Fruit fly (Drosophila melanogaster) whole organism, embryonic: ENCODE measurements around the gene Sam-S.

ENCODE experiments used
- Atf6 ChIP-seq: fragments of 200-800 bp; sonication (Bioruptor generic); IDR thresholded peaks from 2 replicates; pipeline ENCODE4 v1.3.6; 2022; ENCODE audit warnings: missing biosample characterization, missing genetic modification characterization
- BtbVII ChIP-seq: fragments of 200-800 bp; sonication (Bioruptor generic); optimal IDR thresholded peaks from 3 replicates; lab custom pipeline; 2017; ENCODE audit warnings: missing biosample characterization, mild to moderate bottlenecking, missing genetic modification characterization
- CG10267 ChIP-seq: fragments of 200-800 bp; sonication (Bioruptor generic); optimal IDR thresholded peaks from 2 replicates; lab custom pipeline; 2018; ENCODE audit warnings: missing biosample characterization, mild to moderate bottlenecking, missing genetic modification characterization, moderate library complexity
- CG10366 ChIP-seq: fragments of 200-800 bp; sonication (Bioruptor generic); IDR thresholded peaks from 2 replicates; pipeline ENCODE4 v1.3.6; 2022; ENCODE audit warnings: missing biosample characterization, missing genetic modification characterization
- CG10431 ChIP-seq: fragments of 200-800 bp; sonication (Bioruptor generic); optimal IDR thresholded peaks from 3 replicates; lab custom pipeline; 2018; ENCODE audit warnings: missing biosample characterization, mild to moderate bottlenecking, missing genetic modification characterization
- CG10462 ChIP-seq: fragments of 200-800 bp; sonication (Bioruptor generic); optimal IDR thresholded peaks from 2 replicates; lab custom pipeline; 2016; ENCODE audit warnings: missing biosample characterization, missing genetic modification characterization
- CG15269 ChIP-seq: fragments of 200-800 bp; sonication (Bioruptor generic); optimal IDR thresholded peaks from 2 replicates; lab custom pipeline; 2018; ENCODE audit warnings: missing biosample characterization, mild to moderate bottlenecking, missing genetic modification characterization, moderate library complexity
- CG15514 ChIP-seq: fragments of 200-800 bp; sonication (Bioruptor generic); optimal IDR thresholded peaks from 3 replicates; lab custom pipeline; 2017; ENCODE audit warnings: missing biosample characterization, missing genetic modification characterization, mild to moderate bottlenecking, moderate library complexity, missing genetic modification reagents
- CG1792 ChIP-seq: fragments of 200-800 bp; sonication (Bioruptor generic); optimal IDR thresholded peaks from 2 replicates; lab custom pipeline; 2016; ENCODE audit warnings: missing biosample characterization, missing genetic modification characterization
- CG18011 ChIP-seq: fragments of 200-800 bp; sonication (Bioruptor generic); optimal IDR thresholded peaks from 2 replicates; lab custom pipeline; 2017; ENCODE audit warnings: missing biosample characterization, missing genetic modification characterization, mild to moderate bottlenecking, moderate library complexity, missing genotype
- CG18619 ChIP-seq: fragments of 200-800 bp; sonication (Bioruptor generic); optimal IDR thresholded peaks from 3 replicates; lab custom pipeline; 2017; ENCODE audit warnings: missing biosample characterization, mild to moderate bottlenecking, missing genetic modification characterization
- CG3163 ChIP-seq: fragments of 200-800 bp; sonication (Bioruptor generic); optimal IDR thresholded peaks from 3 replicates; lab custom pipeline; 2016; ENCODE audit warnings: missing biosample characterization, missing genetic modification characterization
- CG34376 ChIP-seq: fragments of 200-800 bp; sonication (Bioruptor generic); optimal IDR thresholded peaks from 2 replicates; lab custom pipeline; 2018; ENCODE audit warnings: missing biosample characterization, mild to moderate bottlenecking, missing genetic modification characterization
- CG42726 ChIP-seq: fragments of 200-800 bp; sonication (Bioruptor generic); IDR thresholded peaks from 2 replicates; pipeline ENCODE4 v1.3.6; 2022; ENCODE audit warnings: missing biosample characterization, missing genetic modification characterization; ENCODE audit not compliant: partially characterized antibody
- CG4424 ChIP-seq: fragments of 200-800 bp; sonication (Bioruptor generic); optimal IDR thresholded peaks from 3 replicates; lab custom pipeline; 2016; ENCODE audit warnings: missing biosample characterization, missing genetic modification characterization
- CG4707 ChIP-seq: fragments of 200-800 bp; sonication (Bioruptor generic); optimal IDR thresholded peaks from 2 replicates; lab custom pipeline; 2018; ENCODE audit warnings: missing biosample characterization, mild to moderate bottlenecking, missing genetic modification characterization, moderate library complexity
- CG4854 ChIP-seq: fragments of 200-800 bp; sonication (Bioruptor generic); optimal IDR thresholded peaks from 2 replicates; lab custom pipeline; 2016; ENCODE audit warnings: missing biosample characterization, missing genetic modification characterization, inconsistent platforms
- CG6854 ChIP-seq: fragments of 200-800 bp; sonication (Bioruptor generic); optimal IDR thresholded peaks from 3 replicates; lab custom pipeline; 2017; ENCODE audit warnings: missing biosample characterization, mild to moderate bottlenecking, missing genetic modification characterization
- CG7271 ChIP-seq: fragments of 200-800 bp; sonication (Bioruptor generic); optimal IDR thresholded peaks from 2 replicates; lab custom pipeline; 2018; ENCODE audit warnings: missing biosample characterization, mild to moderate bottlenecking, missing genetic modification characterization, moderate library complexity
- CoRest ChIP-seq: fragments of 200-800 bp; sonication (Bioruptor generic); optimal IDR thresholded peaks from 3 replicates; lab custom pipeline; 2018; ENCODE audit warnings: missing biosample characterization, mild to moderate bottlenecking, missing genetic modification characterization, moderate library complexity
- Doc3 ChIP-seq: fragments of 200-800 bp; sonication (Bioruptor generic); IDR thresholded peaks from 3 replicates; pipeline ENCODE4 v1.3.6; 2022; ENCODE audit warnings: missing biosample characterization, missing genetic modification characterization; ENCODE audit not compliant: partially characterized antibody
- E2f2 ChIP-seq: fragments of 200-800 bp; sonication (Bioruptor generic); IDR thresholded peaks from 2 replicates; pipeline ENCODE4 v1.3.6; 2022; ENCODE audit warnings: missing biosample characterization, missing genetic modification characterization
- Eip74EF ChIP-seq, 2 experiments: fragments of 200-800 bp in 1 of 2; fragments of >200 bp in 1 of 2; sonication (Bioruptor generic) in 1 of 2; optimal IDR thresholded peaks; 2 replicates each; lab custom pipeline; 2017 to 2019; ENCODE audit warnings: missing biosample characterization in 2 of 2, missing genetic modification characterization in 2 of 2, mild to moderate bottlenecking in 1 of 2, moderate library complexity in 1 of 2
- Ets65A ChIP-seq: fragments of 200-800 bp; sonication (Bioruptor generic); peaks from one replicate; lab custom pipeline; 2016; ENCODE audit warnings: missing biosample characterization, missing genetic modification characterization
- Fer1 ChIP-seq: fragments of 200-800 bp; sonication (Bioruptor generic); optimal IDR thresholded peaks from 2 replicates; lab custom pipeline; 2017; ENCODE audit warnings: missing biosample characterization, mild to moderate bottlenecking, missing genetic modification characterization
- Fer3 ChIP-seq: fragments of 200-800 bp; sonication (Bioruptor generic); optimal IDR thresholded peaks from 2 replicates; lab custom pipeline; 2018; ENCODE audit warnings: missing biosample characterization, mild to moderate bottlenecking, missing genetic modification characterization, moderate library complexity
- HLH54F ChIP-seq: fragments of 200-800 bp; sonication (Bioruptor generic); optimal IDR thresholded peaks from 3 replicates; lab custom pipeline; 2016; ENCODE audit warnings: missing biosample characterization, missing genetic modification characterization
- HmgZ ChIP-seq: fragments of 200-800 bp; sonication (Bioruptor generic); optimal IDR thresholded peaks from 2 replicates; lab custom pipeline; 2018; ENCODE audit warnings: missing biosample characterization, mild to moderate bottlenecking, missing genetic modification characterization
- Hr51 ChIP-seq, 2 experiments: fragments of 200-800 bp; sonication (Bioruptor generic); optimal IDR thresholded peaks; 2 replicates in 1 of 2; 3 replicates in 1 of 2; lab custom pipeline; 2016 to 2018; ENCODE audit warnings: missing biosample characterization in 2 of 2, missing genetic modification characterization in 2 of 2, mild to moderate bottlenecking in 1 of 2, moderate library complexity in 1 of 2
- Mad ChIP-seq: fragments of 200-800 bp; sonication (Bioruptor generic); optimal IDR thresholded peaks from 2 replicates; lab custom pipeline; 2016; ENCODE audit warnings: missing biosample characterization, missing genetic modification characterization
- PHDP ChIP-seq: fragments of 200-800 bp; sonication (Bioruptor generic); optimal IDR thresholded peaks from 3 replicates; lab custom pipeline; 2018; ENCODE audit warnings: missing biosample characterization, mild to moderate bottlenecking, missing genetic modification characterization, moderate library complexity
- ara ChIP-seq: fragments of 200-800 bp; sonication (Bioruptor generic); IDR thresholded peaks from 2 replicates; pipeline ENCODE4 v1.3.6; 2022; ENCODE audit warnings: missing biosample characterization, missing genetic modification characterization
- cato ChIP-seq: fragments of 200-800 bp; sonication (Bioruptor generic); optimal IDR thresholded peaks from 2 replicates; lab custom pipeline; 2016; ENCODE audit warnings: missing biosample characterization, missing genetic modification characterization, borderline replicate concordance
- chm ChIP-seq: fragments of 200-800 bp; sonication (Bioruptor generic); IDR thresholded peaks from 2 replicates; pipeline ENCODE4 v1.3.6; 2022; ENCODE audit warnings: missing biosample characterization, missing genetic modification characterization
- ci ChIP-seq: fragments of 200-800 bp; sonication (Bioruptor generic); IDR thresholded peaks from 3 replicates; pipeline ENCODE4 v1.3.6; 2022; ENCODE audit warnings: missing biosample characterization, missing genetic modification characterization
- eve ChIP-seq, 2 experiments: fragments of >200 bp; optimal IDR thresholded peaks; 2 replicates each; lab custom pipeline; 2017; ENCODE audit warnings: missing biosample characterization in 2 of 2, missing genetic modification characterization in 2 of 2
- eyg ChIP-seq: fragments of 200-800 bp; sonication (Bioruptor generic); optimal IDR thresholded peaks from 3 replicates; lab custom pipeline; 2016; ENCODE audit warnings: missing biosample characterization, missing genetic modification characterization
- fd96Cb ChIP-seq: fragments of 200-800 bp; sonication (Bioruptor generic); optimal IDR thresholded peaks from 2 replicates; lab custom pipeline; 2018; ENCODE audit warnings: missing biosample characterization, mild to moderate bottlenecking, missing genetic modification characterization, moderate library complexity
- gcm2 ChIP-seq: fragments of 200-800 bp; sonication (Bioruptor generic); optimal IDR thresholded peaks from 2 replicates; lab custom pipeline; 2016; ENCODE audit warnings: missing biosample characterization, missing genetic modification characterization
- lilli ChIP-seq: fragments of 200-800 bp; sonication (Bioruptor generic); optimal IDR thresholded peaks from 3 replicates; lab custom pipeline; 2016; ENCODE audit warnings: missing biosample characterization, missing genetic modification characterization
- nerfin-2 ChIP-seq: fragments of 200-800 bp; sonication (Bioruptor generic); IDR thresholded peaks from 2 replicates; pipeline ENCODE4 v1.3.6; 2022; ENCODE audit warnings: missing biosample characterization, missing genetic modification characterization; ENCODE audit not compliant: partially characterized antibody
- nmo ChIP-seq: fragments of 200-800 bp; sonication (Bioruptor generic); optimal IDR thresholded peaks from 2 replicates; lab custom pipeline; 2018; ENCODE audit warnings: missing biosample characterization, mild to moderate bottlenecking, missing genetic modification characterization, moderate library complexity
- onecut ChIP-seq: fragments of 200-800 bp; sonication (Bioruptor generic); IDR thresholded peaks from 2 replicates; pipeline ENCODE4 v1.3.6; 2022; ENCODE audit warnings: missing biosample characterization, missing genetic modification characterization
- pho ChIP-seq: fragments of 200-800 bp; sonication (Bioruptor generic); optimal IDR thresholded peaks from 2 replicates; lab custom pipeline; 2016; ENCODE audit warnings: missing biosample characterization, missing genetic modification characterization
- row ChIP-seq: fragments of 200-800 bp; sonication (Bioruptor generic); IDR thresholded peaks from 3 replicates; pipeline ENCODE4 v1.3.6; 2022; ENCODE audit warnings: missing biosample characterization, missing genetic modification characterization
- slou ChIP-seq: fragments of 200-800 bp; sonication (Bioruptor generic); optimal IDR thresholded peaks from 3 replicates; lab custom pipeline; 2016; ENCODE audit warnings: missing biosample characterization, missing genetic modification characterization
- tin ChIP-seq: fragments of 200-800 bp; sonication (Bioruptor generic); optimal IDR thresholded peaks from 3 replicates; lab custom pipeline; 2016; ENCODE audit warnings: missing biosample characterization, missing genetic modification characterization
- trem ChIP-seq: fragments of 200-800 bp; optimal IDR thresholded peaks from 3 replicates; lab custom pipeline; 2019; ENCODE audit warnings: missing biosample characterization, mild to moderate bottlenecking, missing genetic modification characterization, moderate library complexity
- vnd ChIP-seq: fragments of 200-800 bp; sonication (Bioruptor generic); IDR thresholded peaks from 3 replicates; pipeline ENCODE4 v1.3.6; 2022; ENCODE audit warnings: missing biosample characterization, missing genetic modification characterization; ENCODE audit not compliant: partially characterized antibody

Gene Sam-S

dm6 chr2L:87255-87723 lies 19.4 kb upstream of the Sam-S start, which contains the start of gene net (continued):
- TF ChIP-seq slou (GFP tag; lab: Kevin White, UChicago) (no peak), Mad (GFP tag; lab: Kevin White, UChicago) (no peak), CG7271 (tag; lab: Kevin White, UChicago) (no peak), fd96Cb (tag; lab: Kevin White, UChicago) (peak; percentile 37), ci (GFP tag; lab: Robert Waterston, UW) (peak; percentile 66; the same call in 2 of the 3 replicates), nerfin-2 (GFP tag; lab: Robert Waterston, UW) (no peak), nmo (GFP tag; lab: Kevin White, UChicago) (peak; percentile 64), CG34376 (GFP tag; lab: Kevin White, UChicago) (peak; percentile 88), CG15514 (GFP tag; lab: Kevin White, UChicago) (peak; percentile 94), trem (tag; lab: Kevin White, UChicago) (peak; percentile 42), BtbVII (peak; percentile 77), Eip74EF (GFP tag; optimal IDR thresholded peaks at IDR 0.05; lab: Kevin White, UChicago) (peak in 1 of 2 experiments; percentile 64), cato (GFP tag; lab: Kevin White, UChicago) (no peak), CG18619 (GFP tag; lab: Kevin White, UChicago) (peak; percentile 71), Fer3 (tag; lab: Kevin White, UChicago) (peak; percentile 78), CG3163 (no peak), lilli (GFP tag; lab: Kevin White, UChicago) (peak; percentile 56), Ets65A (GFP tag; lab: Kevin White, UChicago) (peak; percentile 48), CG10431 (GFP tag; lab: Kevin White, UChicago) (peak; percentile 45), CG4854 (GFP tag; lab: Kevin White, UChicago) (no peak), CoRest (tag; lab: Kevin White, UChicago) (peak; percentile 85), eve (GFP tag; optimal IDR thresholded peaks at IDR 0.05; lab: Kevin White, UChicago) (peak in 1 of 2 experiments; percentile 58), Hr51 (GFP tag; optimal IDR thresholded peaks at IDR 0.05; lab: Kevin White, UChicago) (peak in 1 of 2 experiments; percentile 72), gcm2 (GFP tag; lab: Kevin White, UChicago) (no peak), onecut (peak; percentile 40), chm (GFP tag; lab: Robert Waterston, UW) (peak; percentile 35; the same call in 1 of the 2 replicates), ara (GFP tag; lab: Robert Waterston, UW) (peak; percentile 58; the same call in 1 of the 2 replicates), CG10267 (tag; lab: Kevin White, UChicago) (peak; percentile 62), tin (GFP tag; lab: Kevin White, UChicago) (peak; percentile 26), PHDP (tag; lab: Kevin White, UChicago) (peak; percentile 77), CG10366 (GFP tag; lab: Robert Waterston, UW) (peak; percentile 26; the same call in 1 of the 2 replicates), CG1792 (GFP tag; lab: Kevin White, UChicago) (no peak), CG18011 (GFP tag; lab: Kevin White, UChicago) (no peak), CG10462 (no peak), eyg (GFP tag; lab: Kevin White, UChicago) (no peak), Atf6 (GFP tag; lab: Robert Waterston, UW) (peak; percentile 51; the same call in 1 of the 2 replicates), HLH54F (GFP tag; lab: Kevin White, UChicago) (no peak), CG4424 (GFP tag; lab: Kevin White, UChicago) (peak; percentile 53), CG15269 (tag; lab: Kevin White, UChicago) (peak; percentile 78), Fer1 (GFP tag; lab: Kevin White, UChicago) (peak; percentile 90), CG6854 (GFP tag; lab: Kevin White, UChicago) (peak; percentile 64), CG4707 (GFP tag; lab: Kevin White, UChicago) (peak; percentile 31), CG42726 (GFP tag; lab: Robert Waterston, UW) (peak; percentile 26; the same call in 1 of the 2 replicates), pho (GFP tag; lab: Kevin White, UChicago) (peak; percentile 5), row (GFP tag; lab: Robert Waterston, UW) (peak; percentile 98), E2f2 (GFP tag; lab: Robert Waterston, UW) (peak; percentile 12; the same call in 1 of the 2 replicates), vnd (no peak), HmgZ (peak; percentile 79), Doc3 (GFP tag; lab: Robert Waterston, UW) (no peak)
